Worm (Caenorhabditis elegans): ENCODE data around the gene K09E4.3.

Gene K09E4.3

ce11 chrII:14094590-14094989, 32.2 kb downstream of the K09E4.3 start, which contains the start of gene col-87:
col-87 (minus strand) TSS chrII:14094690.
- TF ChIP-seq T23F11.4 (GFP tag; optimal IDR thresholded peaks at IDR 0.05) (no peak), hlh-30 (tag; optimal IDR thresholded peaks at IDR 0.05; ENCODE audit: insufficient read depth) (no peak)

- TF ChIP-seq fkh-6 (tag; optimal IDR thresholded peaks at IDR 0.05) (no peak), nhr-232 (tag; optimal IDR thresholded peaks at IDR 0.05) (no peak), npax-4 (tag; optimal IDR thresholded peaks at IDR 0.05) (no peak), ztf-16 (tag; optimal IDR thresholded peaks at IDR 0.05) (no peak), ets-4 (tag; optimal IDR thresholded peaks at IDR 0.05) (no peak), odd-2 (tag; optimal IDR thresholded peaks at IDR 0.05) (no peak), pha-2 (tag; optimal IDR thresholded peaks at IDR 0.05) (no peak), pros-1 (tag; optimal IDR thresholded peaks at IDR 0.05) (no peak), ref-2 (tag; optimal IDR thresholded peaks at IDR 0.05) (no peak), pag-3 (tag; optimal IDR thresholded peaks at IDR 0.05; ENCODE audit: borderline replicate concordance) (no peak), fax-1 (tag; optimal IDR thresholded peaks at IDR 0.05) (no peak), lin-11 (tag; optimal IDR thresholded peaks at IDR 0.05) (no peak), elt-4 (tag; optimal IDR thresholded peaks at IDR 0.05) (no peak), Y22D7AL.16 (tag; optimal IDR thresholded peaks at IDR 0.05) (no peak), ceh-30 (tag; optimal IDR thresholded peaks at IDR 0.05) (no peak), F13H6.1 (tag; optimal IDR thresholded peaks at IDR 0.05) (no peak), T23F11.4 (GFP tag; optimal IDR thresholded peaks at IDR 0.05) (no peak), ceh-6 (GFP tag; optimal IDR thresholded peaks at IDR 0.05) (no peak), sdc-2 (tag; optimal IDR thresholded peaks at IDR 0.05) (no peak)
Measured at ce11 chrII:14091182-14091581, 35.6 kb downstream of the K09E4.3 start.

- TF ChIP-seq ceh-31 (tag; optimal IDR thresholded peaks at IDR 0.05), result no peak
- peak; percentile 93 for TF ChIP-seq nfya-1 (tag; optimal IDR thresholded peaks at IDR 0.05)
Measured at ce11 chrII:14089796-14090372, 36.9 kb downstream of the K09E4.3 start.

ce11 chrII:14086931-14087330, 39.8 kb downstream of the K09E4.3 start:
- TF ChIP-seq hlh-30 (tag; optimal IDR thresholded peaks at IDR 0.05; ENCODE audit: insufficient read depth), result no peak
- no peak for TF ChIP-seq ceh-18 (tag; optimal IDR thresholded peaks at IDR 0.05)
- TF ChIP-seq tbx-7 (tag; optimal IDR thresholded peaks at IDR 0.05), result no peak
- no peak for TF ChIP-seq ztf-16 (tag; optimal IDR thresholded peaks at IDR 0.05)
- no peak for TF ChIP-seq madf-2 (tag; optimal IDR thresholded peaks at IDR 0.05)
- TF ChIP-seq dmd-4 (tag; optimal IDR thresholded peaks at IDR 0.05; ENCODE audit: borderline replicate concordance), result no peak
- no peak for TF ChIP-seq lim-6 (tag; optimal IDR thresholded peaks at IDR 0.05)
- TF ChIP-seq ceh-19 (GFP tag; optimal IDR thresholded peaks at IDR 0.05), result no peak
- no peak for TF ChIP-seq unc-42 (tag; optimal IDR thresholded peaks at IDR 0.05)
- no peak for TF ChIP-seq ets-4 (tag; optimal IDR thresholded peaks at IDR 0.05)
- no peak for TF ChIP-seq C38D4.7 (GFP tag; optimal IDR thresholded peaks at IDR 0.05)
- no peak for TF ChIP-seq K09A11.1 (tag; optimal IDR thresholded peaks at IDR 0.05; ENCODE audit: insufficient read depth)
- no peak for TF ChIP-seq nhr-232 (tag; optimal IDR thresholded peaks at IDR 0.05)
- TF ChIP-seq che-1 (tag; optimal IDR thresholded peaks at IDR 0.05), result no peak
- TF ChIP-seq T23F11.4 (GFP tag; optimal IDR thresholded peaks at IDR 0.05), result no peak
- no peak for TF ChIP-seq pha-2 (tag; optimal IDR thresholded peaks at IDR 0.05)
- no peak for TF ChIP-seq ceh-30 (tag; optimal IDR thresholded peaks at IDR 0.05)

- no peak for TF ChIP-seq pros-1 (tag; optimal IDR thresholded peaks at IDR 0.05)
- TF ChIP-seq mec-3 (tag; optimal IDR thresholded peaks at IDR 0.05; ENCODE audit: borderline replicate concordance), result peak; percentile 4
- no peak for TF ChIP-seq nhr-232 (tag; optimal IDR thresholded peaks at IDR 0.05)
Measured at ce11 chrII:14077823-14078222, 48.9 kb downstream of the K09E4.3 start.

Data from whole organism, late embryonic.